Worm (Caenorhabditis elegans) whole organism, midembryonic: ENCODE data around the gene F26D2.15.

Experiments used
- T22C8.4 ChIP-seq: fragments of 200-800 bp; sonication (Bioruptor generic); IDR thresholded peaks from 2 replicates; pipeline ENCODE4 v1.3.6; 2022; ENCODE audit warnings: missing genetic modification characterization, missing compliant biosample characterization
- cog-1 ChIP-seq: sonication (generic microtip); optimal IDR thresholded peaks from 2 replicates; lab custom pipeline; 2016; ENCODE audit warnings: missing genetic modification characterization, missing compliant biosample characterization
- flt-1 ChIP-seq: fragments of 200-800 bp; sonication (Bioruptor generic); IDR thresholded peaks from 2 replicates; pipeline ENCODE4 v1.3.6; 2022; ENCODE audit warnings: missing genetic modification characterization, missing compliant biosample characterization
- klf-2 ChIP-seq: fragments of 200-800 bp; sonication (Bioruptor generic); conservative IDR thresholded peaks from 2 replicates; pipeline ENCODE4 v1.3.6; 2022; ENCODE audit warnings: missing genetic modification reagents, missing genetic modification characterization, missing compliant biosample characterization
- med-1 ChIP-seq: sonication (generic microtip); optimal IDR thresholded peaks from 2 replicates; lab custom pipeline; 2017; ENCODE audit warnings: missing genetic modification characterization, mild to moderate bottlenecking, missing compliant biosample characterization, antibody characterized with exemption, missing genetic modification reagents; ENCODE audit not compliant: insufficient read depth
- ref-1 ChIP-seq: fragments of 200-800 bp; sonication (Bioruptor generic); conservative IDR thresholded peaks from 2 replicates; pipeline ENCODE4 v1.3.6; 2022; ENCODE audit warnings: missing genetic modification reagents, missing genetic modification characterization, missing compliant biosample characterization
- tab-1 ChIP-seq: fragments of 200-800 bp; sonication (Bioruptor generic); IDR thresholded peaks from 2 replicates; pipeline ENCODE4 v1.3.6; 2022; ENCODE audit warnings: missing genetic modification characterization, missing compliant biosample characterization
- ztf-23 ChIP-seq: fragments of 200-800 bp; sonication (Bioruptor generic); IDR thresholded peaks from 2 replicates; pipeline ENCODE4 v1.3.6; 2022; ENCODE audit warnings: missing genetic modification reagents, missing genetic modification characterization, missing compliant biosample characterization
- ztf-29 ChIP-seq: fragments of 200-800 bp; sonication (Bioruptor generic); IDR thresholded peaks from 2 replicates; pipeline ENCODE4 v1.3.6; 2022; ENCODE audit warnings: missing genetic modification reagents, missing genetic modification characterization, missing compliant biosample characterization

Gene F26D2.15

DNA sequence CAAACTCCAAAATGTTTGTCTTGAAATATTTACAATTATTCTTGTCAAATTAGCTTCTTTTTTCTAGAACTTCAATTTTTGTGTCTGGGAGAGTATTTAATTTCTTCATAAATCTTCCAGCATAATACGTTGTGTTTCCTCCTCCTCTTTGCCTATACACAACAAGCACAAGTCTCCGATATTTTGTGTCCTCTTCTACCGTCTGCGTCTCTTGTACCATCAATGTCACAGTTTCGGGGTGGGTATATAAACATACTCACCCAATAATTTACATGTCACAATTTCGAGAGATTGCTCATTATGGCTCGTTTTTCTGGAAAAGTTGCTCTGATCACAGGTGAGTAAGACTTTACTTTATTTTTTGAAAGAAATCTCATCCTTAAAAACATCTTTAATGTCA is at the start of gene F26D2.15:
TSS of gene F26D2.15 (plus strand) at position 301 of the 400 bp plus-strand sequence.
- TF ChIP-seq ref-1 (GFP tag; lab: Robert Waterston, UW) (no peak), flt-1 (GFP tag; lab: Robert Waterston, UW) (no peak), klf-2 (GFP tag; lab: Robert Waterston, UW) (no peak), cog-1 (tag; lab: Kevin White, UChicago) (no peak), med-1 (GFP tag; lab: Kevin White, UChicago) (no peak), ztf-23 (no peak), tab-1 (no peak), ztf-29 (GFP tag; lab: Robert Waterston, UW) (no peak), T22C8.4 (GFP tag; lab: Robert Waterston, UW) (no peak)

- TF ChIP-seq ref-1 (GFP tag; lab: Robert Waterston, UW) (no peak), ztf-29 (GFP tag; lab: Robert Waterston, UW) (no peak), cog-1 (tag; lab: Kevin White, UChicago) (no peak), T22C8.4 (GFP tag; lab: Robert Waterston, UW) (no peak), ztf-23 (no peak), med-1 (GFP tag; lab: Kevin White, UChicago) (no peak), tab-1 (no peak), flt-1 (GFP tag; lab: Robert Waterston, UW) (no peak), klf-2 (GFP tag; lab: Robert Waterston, UW) (no peak)
Measured at ce11 chrV:16388268-16388667, 49.4 kb upstream of the F26D2.15 start, which contains the start of gene sri-65. Gene sri-65, minus strand, starts transcription at chrV:16388368.

ce11 chrV:16390655-16391054 is 47.0 kb upstream of the F26D2.15 start, which contains the start of gene gst-44:
Gene gst-44, plus strand, starts transcription at chrV:16390891.
- TF ChIP-seq klf-2 (GFP tag; lab: Robert Waterston, UW): no peak
- no peak for TF ChIP-seq flt-1 (GFP tag; lab: Robert Waterston, UW)

DNA sequence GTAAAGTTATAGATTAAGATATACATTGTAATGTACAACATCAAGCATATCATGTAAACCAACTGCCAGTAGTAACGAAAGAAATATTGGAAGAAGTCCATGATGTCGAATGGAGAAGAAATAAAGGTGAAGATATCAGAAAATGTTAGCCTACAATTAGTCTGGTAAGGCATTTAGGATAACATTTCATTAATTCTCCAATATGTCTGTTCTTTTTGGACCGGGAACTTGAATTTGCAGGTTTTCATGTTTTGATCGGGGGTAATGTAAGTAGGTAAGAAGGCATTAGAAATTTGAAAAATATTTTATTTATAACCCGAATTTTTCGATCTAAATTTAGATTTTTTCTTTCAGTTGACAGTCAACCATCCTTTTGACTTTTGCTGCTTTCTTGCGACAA is 43.9 kb upstream of the F26D2.15 start, which contains the start of gene srd-63:
TSS of gene srd-63 (minus strand) at position 101 of the 400 bp plus-strand sequence.
- no peak for TF ChIP-seq flt-1 (GFP tag; lab: Robert Waterston, UW)
- TF ChIP-seq ztf-23: no peak
- TF ChIP-seq cog-1 (tag; lab: Kevin White, UChicago): no peak
- TF ChIP-seq klf-2 (GFP tag; lab: Robert Waterston, UW): no peak
- no peak for TF ChIP-seq ztf-29 (GFP tag; lab: Robert Waterston, UW)

ce11 chrV:16395131-16395530 is 42.5 kb upstream of the F26D2.15 start, which contains the start of gene F13A7.11:
Gene F13A7.11, minus strand, starts transcription at chrV:16395304.
- no peak for TF ChIP-seq med-1 (GFP tag; lab: Kevin White, UChicago)
- no peak for TF ChIP-seq cog-1 (tag; lab: Kevin White, UChicago)
- TF ChIP-seq flt-1 (GFP tag; lab: Robert Waterston, UW): no peak
- no peak for TF ChIP-seq ref-1 (GFP tag; lab: Robert Waterston, UW)
- TF ChIP-seq tab-1: no peak
- TF ChIP-seq T22C8.4 (GFP tag; lab: Robert Waterston, UW): no peak
- TF ChIP-seq klf-2 (GFP tag; lab: Robert Waterston, UW): no peak
- TF ChIP-seq ztf-29 (GFP tag; lab: Robert Waterston, UW): no peak
- no peak for TF ChIP-seq ztf-23

ce11 chrV:16395739-16396138 is 41.9 kb upstream of the F26D2.15 start, which contains the start of gene F13A7.12:
Gene F13A7.12, plus strand, starts transcription at chrV:16396039.
- TF ChIP-seq ztf-29 (GFP tag; lab: Robert Waterston, UW) (peak; percentile 30; the same call in 1 of the 2 replicates), klf-2 (GFP tag; lab: Robert Waterston, UW) (no peak), med-1 (GFP tag; lab: Kevin White, UChicago) (no peak), ztf-23 (no peak)

DNA sequence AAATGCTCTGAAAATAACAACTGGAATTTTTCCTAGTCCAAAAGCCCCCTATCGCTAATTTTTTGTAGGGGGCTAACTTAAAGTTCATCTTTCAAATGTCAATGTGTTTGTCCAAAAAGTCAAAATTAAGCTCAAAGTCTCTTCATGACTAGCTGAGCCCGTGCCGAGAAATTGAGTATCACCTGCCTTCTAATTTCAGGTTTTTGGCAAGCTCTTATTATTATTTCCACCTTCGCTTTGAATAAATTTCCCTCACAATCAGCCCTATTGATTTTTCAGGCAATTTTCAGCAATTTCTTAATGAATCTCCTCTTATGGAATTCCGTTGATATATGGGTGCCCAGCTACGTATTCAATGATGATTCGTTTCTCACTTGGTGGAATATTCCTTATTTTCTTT is 38.3 kb upstream of the F26D2.15 start, which contains the start of gene sre-36:
TSS of gene sre-36 (plus strand) at position 301 of the 400 bp plus-strand sequence.
- TF ChIP-seq T22C8.4 (GFP tag; lab: Robert Waterston, UW) (no peak), med-1 (GFP tag; lab: Kevin White, UChicago) (no peak), cog-1 (tag; lab: Kevin White, UChicago) (no peak)

DNA sequence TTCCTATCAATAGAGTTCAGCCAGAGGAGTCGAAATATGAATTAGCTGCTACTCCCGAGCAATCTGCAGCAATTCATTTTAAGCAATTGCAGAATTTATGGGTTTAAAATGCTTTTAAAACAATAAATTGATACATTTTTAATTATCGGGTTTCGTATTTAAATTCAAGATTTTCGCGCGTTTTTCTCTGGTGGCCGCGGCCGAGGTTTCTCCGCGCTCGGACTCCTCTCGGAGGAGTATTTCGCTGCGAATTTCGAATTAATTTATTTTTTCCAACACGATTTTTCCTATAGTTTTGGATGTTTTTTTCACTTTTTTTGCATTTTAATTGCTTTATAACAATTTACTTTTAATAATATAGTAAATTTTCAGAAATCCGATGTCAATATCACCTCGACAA is 36.1 kb upstream of the F26D2.15 start, which contains the start of gene F13A7.14:
TSS of gene F13A7.14 (plus strand) at position 373 of the 400 bp plus-strand sequence.
- TF ChIP-seq tab-1 (no peak), ztf-23 (peak; percentile 81), ref-1 (GFP tag; lab: Robert Waterston, UW) (no peak), flt-1 (GFP tag; lab: Robert Waterston, UW) (peak; percentile 74), klf-2 (GFP tag; lab: Robert Waterston, UW) (no peak), ztf-29 (GFP tag; lab: Robert Waterston, UW) (no peak), cog-1 (tag; lab: Kevin White, UChicago) (peak; percentile 9), T22C8.4 (GFP tag; lab: Robert Waterston, UW) (no peak)

DNA sequence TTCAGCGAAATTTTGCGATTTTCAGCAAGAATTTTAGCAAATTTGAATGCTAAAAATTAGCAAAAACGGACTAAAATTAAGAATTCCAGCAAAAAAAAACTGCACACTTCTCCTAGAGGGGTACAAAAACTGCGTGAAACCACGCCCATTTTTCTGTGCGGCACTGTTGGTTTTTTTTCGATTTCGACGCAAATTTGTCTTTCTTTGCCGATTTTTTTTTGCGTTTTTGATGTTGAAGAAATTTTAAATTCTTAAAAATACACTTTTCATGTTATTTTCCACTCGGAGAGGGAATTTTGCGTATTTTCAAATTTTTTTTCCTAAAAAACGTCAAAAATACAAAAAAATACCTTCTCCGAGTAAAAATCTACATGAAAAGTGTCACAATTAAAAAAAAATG is 33.7 kb upstream of the F26D2.15 start, which contains the start of gene syp-1:
TSS of gene syp-1 (plus strand) at position 301 of the 400 bp plus-strand sequence.
- no peak for TF ChIP-seq klf-2 (GFP tag; lab: Robert Waterston, UW)
- TF ChIP-seq cog-1 (tag; lab: Kevin White, UChicago): no peak
- no peak for TF ChIP-seq ref-1 (GFP tag; lab: Robert Waterston, UW)
- no peak for TF ChIP-seq ztf-29 (GFP tag; lab: Robert Waterston, UW)
- no peak for TF ChIP-seq tab-1

ce11 chrV:16405366-16405765 is 32.3 kb upstream of the F26D2.15 start:
- TF ChIP-seq flt-1 (GFP tag; lab: Robert Waterston, UW): no peak
- no peak for TF ChIP-seq cog-1 (tag; lab: Kevin White, UChicago)
- no peak for TF ChIP-seq med-1 (GFP tag; lab: Kevin White, UChicago)
- no peak for TF ChIP-seq tab-1
- TF ChIP-seq ztf-23: no peak
- TF ChIP-seq T22C8.4 (GFP tag; lab: Robert Waterston, UW): no peak
- no peak for TF ChIP-seq ref-1 (GFP tag; lab: Robert Waterston, UW)
- no peak for TF ChIP-seq klf-2 (GFP tag; lab: Robert Waterston, UW)
- TF ChIP-seq ztf-29 (GFP tag; lab: Robert Waterston, UW): no peak
